Worm (Caenorhabditis elegans): ENCODE data around the gene ckr-2.

The ckr-2 gene

ce11 chrIII:2006937-2007336 lies 14.5 kb downstream of the ckr-2 start:
- TF ChIP-seq T22C8.4 (GFP tag; IDR thresholded peaks at IDR 0.05) (peak; percentile 58), ztf-29 (GFP tag; IDR thresholded peaks at IDR 0.05) (no peak)

ce11 chrIII:2005729-2006128 lies 15.7 kb downstream of the ckr-2 start, which contains the start of gene Y39A3B.1:
Gene Y39A3B.1, plus strand, starts transcription at chrIII:2006029.
- TF ChIP-seq med-1 (GFP tag; optimal IDR thresholded peaks at IDR 0.05; ENCODE audit: insufficient read depth) (no peak), ztf-29 (GFP tag; IDR thresholded peaks at IDR 0.05) (no peak), ztf-23 (GFP tag; IDR thresholded peaks at IDR 0.05) (no peak), tab-1 (GFP tag; IDR thresholded peaks at IDR 0.05) (no peak), klf-2 (GFP tag; conservative IDR thresholded peaks at IDR 0.05) (no peak), T22C8.4 (GFP tag; IDR thresholded peaks at IDR 0.05) (no peak), cog-1 (tag; optimal IDR thresholded peaks at IDR 0.05) (no peak), ref-1 (GFP tag; conservative IDR thresholded peaks at IDR 0.05) (no peak), flt-1 (GFP tag; IDR thresholded peaks at IDR 0.05) (no peak)

ce11 chrIII:2001210-2001609 lies 20.2 kb downstream of the ckr-2 start:
- TF ChIP-seq ztf-29 (GFP tag; IDR thresholded peaks at IDR 0.05) (no peak), T22C8.4 (GFP tag; IDR thresholded peaks at IDR 0.05) (peak; percentile 58)

- TF ChIP-seq ztf-23 (GFP tag; IDR thresholded peaks at IDR 0.05), result no peak
- no peak for TF ChIP-seq ztf-29 (GFP tag; IDR thresholded peaks at IDR 0.05)
- TF ChIP-seq cog-1 (tag; optimal IDR thresholded peaks at IDR 0.05), result no peak
- TF ChIP-seq tab-1 (GFP tag; IDR thresholded peaks at IDR 0.05), result no peak
- no peak for TF ChIP-seq flt-1 (GFP tag; IDR thresholded peaks at IDR 0.05)
- TF ChIP-seq klf-2 (GFP tag; conservative IDR thresholded peaks at IDR 0.05), result no peak
- no peak for TF ChIP-seq ref-1 (GFP tag; conservative IDR thresholded peaks at IDR 0.05)
- TF ChIP-seq med-1 (GFP tag; optimal IDR thresholded peaks at IDR 0.05; ENCODE audit: insufficient read depth), result no peak
- no peak for TF ChIP-seq T22C8.4 (GFP tag; IDR thresholded peaks at IDR 0.05)
Measured at ce11 chrIII:1997569-1997968, 23.8 kb downstream of the ckr-2 start, which contains the start of gene lgc-42. Gene lgc-42, plus strand, starts transcription at chrIII:1997869.

- TF ChIP-seq med-1 (GFP tag; optimal IDR thresholded peaks at IDR 0.05; ENCODE audit: insufficient read depth) (no peak), T22C8.4 (GFP tag; IDR thresholded peaks at IDR 0.05) (no peak), tab-1 (GFP tag; IDR thresholded peaks at IDR 0.05) (no peak), klf-2 (GFP tag; conservative IDR thresholded peaks at IDR 0.05) (no peak)
Measured at ce11 chrIII:1989940-1990339, 31.5 kb downstream of the ckr-2 start.

ce11 chrIII:1987693-1988092 lies 33.7 kb downstream of the ckr-2 start, which contains the start of gene Y39A3B.8:
Gene Y39A3B.8, plus strand, starts transcription at chrIII:1987993.
- TF ChIP-seq cog-1 (tag; optimal IDR thresholded peaks at IDR 0.05) (no peak), ref-1 (GFP tag; conservative IDR thresholded peaks at IDR 0.05) (no peak), ztf-29 (GFP tag; IDR thresholded peaks at IDR 0.05) (no peak), T22C8.4 (GFP tag; IDR thresholded peaks at IDR 0.05) (no peak), med-1 (GFP tag; optimal IDR thresholded peaks at IDR 0.05; ENCODE audit: insufficient read depth) (no peak), tab-1 (GFP tag; IDR thresholded peaks at IDR 0.05) (no peak), flt-1 (GFP tag; IDR thresholded peaks at IDR 0.05) (no peak), ztf-23 (GFP tag; IDR thresholded peaks at IDR 0.05) (no peak), klf-2 (GFP tag; conservative IDR thresholded peaks at IDR 0.05) (no peak)

- TF ChIP-seq cog-1 (tag; optimal IDR thresholded peaks at IDR 0.05) (no peak), flt-1 (GFP tag; IDR thresholded peaks at IDR 0.05) (no peak), ref-1 (GFP tag; conservative IDR thresholded peaks at IDR 0.05) (no peak), ztf-23 (GFP tag; IDR thresholded peaks at IDR 0.05) (no peak), tab-1 (GFP tag; IDR thresholded peaks at IDR 0.05) (no peak), med-1 (GFP tag; optimal IDR thresholded peaks at IDR 0.05; ENCODE audit: insufficient read depth) (no peak), ztf-29 (GFP tag; IDR thresholded peaks at IDR 0.05) (no peak), T22C8.4 (GFP tag; IDR thresholded peaks at IDR 0.05) (no peak), klf-2 (GFP tag; conservative IDR thresholded peaks at IDR 0.05) (no peak)
Measured at ce11 chrIII:1984860-1985259, 36.5 kb downstream of the ckr-2 start, which contains the start of gene Y39A3B.7. Gene Y39A3B.7, minus strand, starts transcription at chrIII:1984960.

ce11 chrIII:1982597-1983244 lies 38.7 kb downstream of the ckr-2 start, which contains the start of gene srd-66:
Gene srd-66, minus strand, starts transcription at chrIII:1982647.
- TF ChIP-seq klf-2 (GFP tag; conservative IDR thresholded peaks at IDR 0.05) (no peak), tab-1 (GFP tag; IDR thresholded peaks at IDR 0.05) (no peak), T22C8.4 (GFP tag; IDR thresholded peaks at IDR 0.05) (no peak), ztf-29 (GFP tag; IDR thresholded peaks at IDR 0.05) (no peak), flt-1 (GFP tag; IDR thresholded peaks at IDR 0.05) (no peak), ref-1 (GFP tag; conservative IDR thresholded peaks at IDR 0.05) (no peak), cog-1 (tag; optimal IDR thresholded peaks at IDR 0.05) (no peak), med-1 (GFP tag; optimal IDR thresholded peaks at IDR 0.05; ENCODE audit: insufficient read depth) (no peak), ztf-23 (GFP tag; IDR thresholded peaks at IDR 0.05) (no peak)

ce11 chrIII:1981467-1981866 lies 39.9 kb downstream of the ckr-2 start:
- TF ChIP-seq ztf-29 (GFP tag; IDR thresholded peaks at IDR 0.05), result no peak
- no peak for TF ChIP-seq klf-2 (GFP tag; conservative IDR thresholded peaks at IDR 0.05)
- no peak for TF ChIP-seq ztf-23 (GFP tag; IDR thresholded peaks at IDR 0.05)
- no peak for TF ChIP-seq T22C8.4 (GFP tag; IDR thresholded peaks at IDR 0.05)
- TF ChIP-seq flt-1 (GFP tag; IDR thresholded peaks at IDR 0.05), result no peak
- TF ChIP-seq cog-1 (tag; optimal IDR thresholded peaks at IDR 0.05), result no peak
- no peak for TF ChIP-seq ref-1 (GFP tag; conservative IDR thresholded peaks at IDR 0.05)
- TF ChIP-seq tab-1 (GFP tag; IDR thresholded peaks at IDR 0.05), result no peak
- no peak for TF ChIP-seq med-1 (GFP tag; optimal IDR thresholded peaks at IDR 0.05; ENCODE audit: insufficient read depth)

- no peak for TF ChIP-seq klf-2 (GFP tag; conservative IDR thresholded peaks at IDR 0.05)
Measured at ce11 chrIII:1977424-1977823, 44.0 kb downstream of the ckr-2 start.
